Fruit fly (Drosophila melanogaster): Measurements from ENCODE around the gene Clp.

The Clp gene

DNA sequence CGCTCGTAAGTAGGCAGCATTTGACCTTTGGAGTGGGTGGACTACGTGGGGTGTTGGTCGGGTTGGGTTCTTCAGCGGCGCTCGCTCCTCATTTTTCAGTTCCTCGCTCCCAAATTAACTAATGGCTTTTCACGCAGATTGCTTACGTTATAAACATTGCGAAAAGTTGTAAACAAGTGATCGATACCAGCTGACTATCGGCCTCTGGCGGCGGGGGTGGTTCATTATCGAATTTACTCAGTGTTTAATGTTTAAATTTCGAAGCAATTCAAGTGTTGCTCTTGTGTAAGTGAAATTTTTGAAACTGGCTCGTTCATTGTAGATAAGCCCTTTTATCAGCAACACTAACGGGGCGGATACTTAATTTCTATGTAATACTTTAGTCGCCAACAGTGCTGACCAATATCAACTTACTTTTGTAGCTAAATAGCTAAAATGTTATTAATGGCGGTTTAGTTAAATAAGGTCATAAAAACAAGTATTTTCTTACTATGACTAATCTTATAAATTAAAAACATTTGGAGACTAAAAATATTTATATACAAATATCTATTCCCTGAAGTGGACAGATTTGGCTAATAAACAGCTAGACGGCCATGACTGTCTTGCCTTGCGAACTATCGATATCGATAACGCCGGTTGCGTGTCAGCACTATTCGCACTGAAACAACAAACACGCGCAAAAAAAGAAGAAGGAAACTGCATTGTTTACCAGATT, at the start of gene Clp, which contains the start of gene PGAP2 (continued):
- TF ChIP-seq ci (GFP tag; IDR thresholded peaks at IDR 0.05) (peak; percentile 69; the same call in 2 of the 3 replicates), Ada2b (GFP tag; IDR thresholded peaks at IDR 0.05) (peak; percentile 61; the same call in 1 of the 2 replicates), HLHmδ (GFP tag; optimal IDR thresholded peaks at IDR 0.05) (no peak), CG17802 (tag; optimal IDR thresholded peaks at IDR 0.05) (peak; percentile 24), bowl (GFP tag; IDR thresholded peaks at IDR 0.05) (no peak), CG33213 (GFP tag; optimal IDR thresholded peaks at IDR 0.05) (no peak), vvl (GFP tag; IDR thresholded peaks at IDR 0.05) (peak; percentile 79), Ets97D (GFP tag; optimal IDR thresholded peaks at IDR 0.05) (peak; percentile 55), CG32767 (GFP tag; IDR thresholded peaks at IDR 0.05) (peak; percentile 71; the same call in 1 of the 2 replicates), sna (GFP tag; IDR thresholded peaks at IDR 0.05; ENCODE audit: partially characterized antibody) (no peak), CG4617 (GFP tag; optimal IDR thresholded peaks at IDR 0.05; ENCODE audit: borderline replicate concordance) (peak; percentile 61), Xbp1 (GFP tag; optimal IDR thresholded peaks at IDR 0.05) (peak; percentile 81), BtbVII (GFP tag; optimal IDR thresholded peaks at IDR 0.05) (no peak), slp2 (GFP tag; optimal IDR thresholded peaks at IDR 0.05) (no peak), chn (GFP tag; optimal IDR thresholded peaks at IDR 0.05) (peak; percentile 51), Mrtf (GFP tag; IDR thresholded peaks at IDR 0.05) (peak; percentile 51; the same call in 1 of the 3 replicates), dpn (GFP tag; optimal IDR thresholded peaks at IDR 0.05) (peak; percentile 50 to 77), Opbp (GFP tag; IDR thresholded peaks at IDR 0.05; ENCODE audit: partially characterized antibody) (no peak), dimm (GFP tag; IDR thresholded peaks at IDR 0.05) (peak; percentile 44; the same call in 1 of the 2 replicates), E2f1 (GFP tag; IDR thresholded peaks at IDR 0.05) (peak; percentile 80), Scr (GFP tag; IDR thresholded peaks at IDR 0.05; ENCODE audit: partially characterized antibody) (peak; percentile 67; the same call in 1 of the 2 replicates), CG9817 (tag; optimal IDR thresholded peaks at IDR 0.05) (peak; percentile 83), cato (GFP tag; optimal IDR thresholded peaks at IDR 0.05; ENCODE audit: borderline replicate concordance) (peak; percentile 62), repo (GFP tag; optimal IDR thresholded peaks at IDR 0.05) (no peak), amos (GFP tag; IDR thresholded peaks at IDR 0.05; ENCODE audit: partially characterized antibody) (peak; percentile 11; the same call in 1 of the 2 replicates), chm (GFP tag; IDR thresholded peaks at IDR 0.05) (no peak), Dip3 (GFP tag; optimal IDR thresholded peaks at IDR 0.05) (no peak), CG17912 (GFP tag; optimal IDR thresholded peaks at IDR 0.05) (no peak), CG1832 (GFP tag; optimal IDR thresholded peaks at IDR 0.05) (no peak), trh (GFP tag; optimal IDR thresholded peaks at IDR 0.05) (peak; percentile 51), CG1603 (tag; optimal IDR thresholded peaks at IDR 0.05) (peak; percentile 48), schlank (tag; optimal IDR thresholded peaks at IDR 0.05) (peak; percentile 30), CG18619 (GFP tag; optimal IDR thresholded peaks at IDR 0.05) (peak; percentile 64), slbo (GFP tag; IDR thresholded peaks at IDR 0.05) (peak; percentile 89), BEAF-32 (GFP tag; optimal IDR thresholded peaks at IDR 0.05) (peak; percentile 77), unc-4 (GFP tag; IDR thresholded peaks at IDR 0.05; ENCODE audit: partially characterized antibody) (peak; percentile 57; the same call in 1 of the 2 replicates), bab2 (GFP tag; optimal IDR thresholded peaks at IDR 0.05) (peak; percentile 57), dmrt11E (tag; optimal IDR thresholded peaks at IDR 0.05) (peak; percentile 78), CG31388 (GFP tag; optimal IDR thresholded peaks at IDR 0.05) (peak; percentile 34), Rfx (GFP tag; IDR thresholded peaks at IDR 0.05) (peak; percentile 84), lov (optimal IDR thresholded peaks at IDR 0.05) (no peak), lov (GFP tag; IDR thresholded peaks at IDR 0.05) (no peak), zf30C (GFP tag; optimal IDR thresholded peaks at IDR 0.05) (no peak), NC2β (GFP tag; optimal IDR thresholded peaks at IDR 0.05) (no peak), CG15601 (tag; optimal IDR thresholded peaks at IDR 0.05) (peak; percentile 62), MBD-R2 (GFP tag; IDR thresholded peaks at IDR 0.05) (peak; percentile 70), Doc3 (GFP tag; IDR thresholded peaks at IDR 0.05; ENCODE audit: partially characterized antibody) (0 out of 3 replicates have a peak, but pooled peaks have one; percentile 40), CG13287 (GFP tag; IDR thresholded peaks at IDR 0.05; ENCODE audit: partially characterized antibody) (peak; percentile 70; the same call in 1 of the 2 replicates)
